Worm (Caenorhabditis elegans) whole organism, early embryonic: ENCODE data around the gene C23H3.5.
A peak's percentile ranks its signal among the peaks of the same experiment; 100 is the strongest.

Experiments
- B0310.2 ChIP-seq: sonication (generic microtip); optimal IDR thresholded peaks from 2 replicates; lab custom pipeline; 2016; ENCODE audit warnings: mild to moderate bottlenecking, missing genetic modification characterization, missing compliant biosample characterization
- F13C5.2 ChIP-seq: sonication (generic microtip); optimal IDR thresholded peaks from 2 replicates; lab custom pipeline; 2017; ENCODE audit warnings: mild to moderate bottlenecking, missing genetic modification characterization, inconsistent platforms, missing compliant biosample characterization
- aly-1 ChIP-seq: sonication (generic microtip); optimal IDR thresholded peaks from 2 replicates; lab custom pipeline; 2016; ENCODE audit warnings: missing genetic modification characterization, missing compliant biosample characterization
- ama-1 ChIP-seq: fragments of 150-350 bp; optimal IDR thresholded peaks from 2 replicates; lab custom pipeline; 2014
- ceh-13 ChIP-seq: fragments of 200-800 bp; sonication (Bioruptor generic); optimal IDR thresholded peaks from 2 replicates; lab custom pipeline; 2018; ENCODE audit warnings: mild to moderate bottlenecking, missing genetic modification characterization, missing compliant biosample characterization
- ceh-36 ChIP-seq: sonication (generic microtip); optimal IDR thresholded peaks from 2 replicates; lab custom pipeline; 2016; ENCODE audit warnings: missing genetic modification characterization, inconsistent platforms, missing compliant biosample characterization
- ets-7 ChIP-seq: sonication (generic microtip); optimal IDR thresholded peaks from 2 replicates; lab custom pipeline; 2016; ENCODE audit warnings: missing genotype, missing genetic modification characterization, missing compliant biosample characterization
- flt-1 ChIP-seq: fragments of 200-800 bp; sonication (Bioruptor generic); IDR thresholded peaks from 2 replicates; pipeline ENCODE4 v1.3.6; 2022; ENCODE audit warnings: missing genetic modification characterization, missing compliant biosample characterization
- hmbx-1 ChIP-seq: sonication (generic microtip); optimal IDR thresholded peaks from 2 replicates; lab custom pipeline; 2016; ENCODE audit warnings: mild to moderate bottlenecking, missing genetic modification characterization, missing compliant biosample characterization
- hmg-4 ChIP-seq: fragments of 200-800 bp; sonication (Bioruptor generic); optimal IDR thresholded peaks from 2 replicates; lab custom pipeline; 2018; ENCODE audit warnings: mild to moderate bottlenecking, missing genetic modification characterization, missing compliant biosample characterization
- hnd-1 ChIP-seq: sonication (generic microtip); optimal IDR thresholded peaks from 2 replicates; lab custom pipeline; 2016; ENCODE audit warnings: missing genetic modification characterization, missing compliant biosample characterization
- pes-1 ChIP-seq: fragments of 200-800 bp; sonication (Bioruptor generic); IDR thresholded peaks from 2 replicates; pipeline ENCODE4 v1.3.6; 2022; ENCODE audit warnings: missing genetic modification reagents, missing genetic modification characterization, missing compliant biosample characterization
- scrt-1 ChIP-seq: fragments of 200-800 bp; sonication (Bioruptor generic); IDR thresholded peaks from 2 replicates; pipeline ENCODE4 v1.3.6; 2022; ENCODE audit warnings: missing genetic modification characterization, missing compliant biosample characterization
- sea-1 ChIP-seq: fragments of 200-800 bp; sonication (Bioruptor generic); conservative IDR thresholded peaks from 2 replicates; pipeline ENCODE4 v1.3.6; 2022; ENCODE audit warnings: missing genetic modification characterization, missing compliant biosample characterization
- tbx-11 ChIP-seq: fragments of 200-800 bp; sonication (Bioruptor generic); IDR thresholded peaks from 2 replicates; pipeline ENCODE4 v1.3.6; 2022; ENCODE audit warnings: missing genetic modification characterization, missing compliant biosample characterization
- tbx-37 ChIP-seq: fragments of 200-800 bp; sonication (Bioruptor generic); conservative IDR thresholded peaks from 2 replicates; pipeline ENCODE4 v1.3.6; 2022; ENCODE audit warnings: missing genetic modification reagents, missing genetic modification characterization, missing compliant biosample characterization
- tra-4 ChIP-seq: sonication (generic microtip); optimal IDR thresholded peaks from 2 replicates; lab custom pipeline; 2017; ENCODE audit warnings: missing genetic modification characterization, missing compliant biosample characterization

The C23H3.5 gene

ce11 chrII:31521-31920 is 15.9 kb upstream of the C23H3.5 start, which contains the start of the genes F23F1.5 and fbxc-54:
F23F1.5 (minus strand) TSS chrII:31584.
fbxc-54 (plus strand) TSS chrII:31719.
- TF ChIP-seq ama-1 (lab: Kevin White, UChicago): no peak
- TF ChIP-seq hmg-4 (GFP tag; lab: Kevin White, UChicago): no peak
- no peak for TF ChIP-seq hmbx-1 (tag; lab: Kevin White, UChicago)
- TF ChIP-seq tbx-37: no peak
- TF ChIP-seq ceh-13 (GFP tag; lab: Kevin White, UChicago): no peak
- TF ChIP-seq ceh-36 (tag; lab: Kevin White, UChicago): no peak
- no peak for TF ChIP-seq flt-1
- no peak for TF ChIP-seq tbx-11
- no peak for TF ChIP-seq tra-4 (tag; lab: Kevin White, UChicago)

- TF ChIP-seq sea-1 (GFP tag; lab: Robert Waterston, UW): no peak
- TF ChIP-seq hmbx-1 (tag; lab: Kevin White, UChicago): no peak
- TF ChIP-seq F13C5.2 (tag; lab: Kevin White, UChicago): no peak
- no peak for TF ChIP-seq flt-1
- TF ChIP-seq hmg-4 (GFP tag; lab: Kevin White, UChicago): no peak
- no peak for TF ChIP-seq B0310.2 (tag; lab: Kevin White, UChicago)
- no peak for TF ChIP-seq ama-1 (lab: Kevin White, UChicago)
- no peak for TF ChIP-seq tbx-11
- no peak for TF ChIP-seq tbx-37
- TF ChIP-seq ceh-36 (tag; lab: Kevin White, UChicago): no peak
- no peak for TF ChIP-seq ets-7
- no peak for TF ChIP-seq tra-4 (tag; lab: Kevin White, UChicago)
- TF ChIP-seq scrt-1 (GFP tag; lab: Robert Waterston, UW): no peak
Observed at ce11 chrII:33904-34303, 13.5 kb upstream of the C23H3.5 start, which contains the start of gene F23F1.2. F23F1.2 (plus strand) TSS chrII:34204.

- TF ChIP-seq B0310.2 (tag; lab: Kevin White, UChicago): no peak
- TF ChIP-seq pes-1 (GFP tag; lab: Robert Waterston, UW): no peak
- no peak for TF ChIP-seq hmg-4 (GFP tag; lab: Kevin White, UChicago)
- no peak for TF ChIP-seq flt-1
- TF ChIP-seq tbx-11: no peak
- no peak for TF ChIP-seq ama-1 (lab: Kevin White, UChicago)
- no peak for TF ChIP-seq scrt-1 (GFP tag; lab: Robert Waterston, UW)
- no peak for TF ChIP-seq sea-1 (GFP tag; lab: Robert Waterston, UW)
- TF ChIP-seq ceh-13 (GFP tag; lab: Kevin White, UChicago): no peak
- TF ChIP-seq tbx-37: no peak
- no peak for TF ChIP-seq hnd-1 (tag; lab: Kevin White, UChicago)
Observed at ce11 chrII:37213-37612, 10.2 kb upstream of the C23H3.5 start, which contains the start of gene F23F1.6. F23F1.6 (minus strand) TSS chrII:37313.

- TF ChIP-seq scrt-1 (GFP tag; lab: Robert Waterston, UW): no peak
- TF ChIP-seq ceh-13 (GFP tag; lab: Kevin White, UChicago): no peak
- no peak for TF ChIP-seq tbx-37
- TF ChIP-seq tbx-11: no peak
- no peak for TF ChIP-seq ets-7
- TF ChIP-seq ama-1 (lab: Kevin White, UChicago): no peak
- no peak for TF ChIP-seq ceh-36 (tag; lab: Kevin White, UChicago)
- no peak for TF ChIP-seq sea-1 (GFP tag; lab: Robert Waterston, UW)
- TF ChIP-seq tra-4 (tag; lab: Kevin White, UChicago): no peak
- no peak for TF ChIP-seq hnd-1 (tag; lab: Kevin White, UChicago)
- no peak for TF ChIP-seq flt-1
- no peak for TF ChIP-seq B0310.2 (tag; lab: Kevin White, UChicago)
- TF ChIP-seq F13C5.2 (tag; lab: Kevin White, UChicago): no peak
- no peak for TF ChIP-seq hmg-4 (GFP tag; lab: Kevin White, UChicago)
- no peak for TF ChIP-seq aly-1 (tag; lab: Kevin White, UChicago)
- no peak for TF ChIP-seq hmbx-1 (tag; lab: Kevin White, UChicago)
Observed at ce11 chrII:39437-39836, 7.9 kb upstream of the C23H3.5 start, which contains the start of gene spp-24. spp-24 (minus strand) TSS chrII:39537.

ce11 chrII:41914-42313 is 5.5 kb upstream of the C23H3.5 start, which contains the start of gene F23F1.10:
F23F1.10 (minus strand) TSS chrII:41982.
- TF ChIP-seq tra-4 (tag; lab: Kevin White, UChicago) (no peak), ets-7 (no peak), hmbx-1 (tag; lab: Kevin White, UChicago) (no peak), B0310.2 (tag; lab: Kevin White, UChicago) (no peak), F13C5.2 (tag; lab: Kevin White, UChicago) (no peak), sea-1 (GFP tag; lab: Robert Waterston, UW) (no peak), ceh-13 (GFP tag; lab: Kevin White, UChicago) (no peak), hmg-4 (GFP tag; lab: Kevin White, UChicago) (no peak), scrt-1 (GFP tag; lab: Robert Waterston, UW) (no peak), ama-1 (lab: Kevin White, UChicago) (no peak), tbx-11 (no peak), tbx-37 (no peak), pes-1 (GFP tag; lab: Robert Waterston, UW) (no peak), ceh-36 (tag; lab: Kevin White, UChicago) (no peak), flt-1 (no peak), hnd-1 (tag; lab: Kevin White, UChicago) (no peak), aly-1 (tag; lab: Kevin White, UChicago) (no peak)

- TF ChIP-seq tbx-11 (no peak), hmg-4 (GFP tag; lab: Kevin White, UChicago) (no peak), scrt-1 (GFP tag; lab: Robert Waterston, UW) (no peak), F13C5.2 (tag; lab: Kevin White, UChicago) (peak; percentile 54)
Observed at ce11 chrII:43640-44039, 3.7 kb upstream of the C23H3.5 start, which contains the start of gene nfyc-1. nfyc-1 (plus strand) TSS chrII:43907.

ce11 chrII:44740-45139 is 2.6 kb upstream of the C23H3.5 start, which contains the start of gene rpoa-49:
rpoa-49 (plus strand) TSS chrII:45040.
- TF ChIP-seq aly-1 (tag; lab: Kevin White, UChicago): no peak
